Worm (Caenorhabditis elegans) whole organism, mixed stage, embryonic: ENCODE data around the gene T24A6.16.
A peak's percentile ranks its signal among the peaks of the same experiment; 100 is the strongest.

Experiments
- M03D4.4 ChIP-seq: sonication (generic microtip); optimal IDR thresholded peaks from 2 replicates; lab custom pipeline; 2017; ENCODE audit warnings: mild to moderate bottlenecking, missing genetic modification characterization, missing compliant biosample characterization
- blmp-1 ChIP-seq: fragments of 150-350 bp; optimal IDR thresholded peaks from 2 replicates; lab custom pipeline; 2014; ENCODE audit warnings: missing biosample characterization, missing genetic modification characterization
- ceh-39 ChIP-seq: fragments of 150-350 bp; optimal IDR thresholded peaks from 2 replicates; lab custom pipeline; 2014; ENCODE audit warnings: missing biosample characterization, missing genetic modification characterization
- ceh-83 ChIP-seq: fragments of 200-800 bp; sonication (Bioruptor generic); optimal IDR thresholded peaks from 2 replicates; lab custom pipeline; 2018; ENCODE audit warnings: mild to moderate bottlenecking, missing genetic modification characterization, missing compliant biosample characterization
- ces-1 ChIP-seq: fragments of 150-350 bp; optimal IDR thresholded peaks from 2 replicates; lab custom pipeline; 2014; ENCODE audit warnings: missing biosample characterization, missing genetic modification reagents, missing genetic modification characterization
- cnd-1 ChIP-seq: fragments of 200-800 bp; sonication (Bioruptor generic); optimal IDR thresholded peaks from 2 replicates; lab custom pipeline; 2018; ENCODE audit warnings: mild to moderate bottlenecking, missing genetic modification characterization, missing compliant biosample characterization
- drap-1 ChIP-seq: fragments of 200-800 bp; sonication (Bioruptor generic); optimal IDR thresholded peaks from 3 replicates; lab custom pipeline; 2018; ENCODE audit warnings: mild to moderate bottlenecking, missing genetic modification characterization, missing compliant biosample characterization
- elt-1 ChIP-seq: sonication (generic microtip); optimal IDR thresholded peaks from 2 replicates; lab custom pipeline; 2017; ENCODE audit warnings: missing genetic modification characterization, mild to moderate bottlenecking, missing compliant biosample characterization, antibody characterized with exemption, moderate library complexity, borderline replicate concordance; ENCODE audit not compliant: insufficient read depth
- elt-3 ChIP-seq: fragments of 150-350 bp; optimal IDR thresholded peaks from 2 replicates; lab custom pipeline; 2014; ENCODE audit warnings: missing biosample characterization, missing genetic modification characterization
- ham-2 ChIP-seq: fragments of 200-800 bp; sonication (Bioruptor generic); optimal IDR thresholded peaks from 2 replicates; lab custom pipeline; 2018; ENCODE audit warnings: mild to moderate bottlenecking, missing genetic modification characterization, missing compliant biosample characterization
- lin-13 ChIP-seq: fragments of 150-350 bp; optimal IDR thresholded peaks from 2 replicates; lab custom pipeline; 2014; ENCODE audit warnings: missing biosample characterization, missing genetic modification characterization
- lin-32 ChIP-seq: fragments of 200-800 bp; sonication (Bioruptor generic); optimal IDR thresholded peaks from 2 replicates; lab custom pipeline; 2018; ENCODE audit warnings: mild to moderate bottlenecking, missing genetic modification characterization, missing compliant biosample characterization
- lsy-2 ChIP-seq: fragments of 150-350 bp; optimal IDR thresholded peaks from 2 replicates; lab custom pipeline; 2014; ENCODE audit warnings: missing biosample characterization, missing genetic modification characterization
- mab-5 ChIP-seq: fragments of 150-350 bp; optimal IDR thresholded peaks from 2 replicates; lab custom pipeline; 2014; ENCODE audit warnings: missing biosample characterization, missing genetic modification characterization
- mls-2 ChIP-seq: sonication (generic microtip); optimal IDR thresholded peaks from 2 replicates; lab custom pipeline; 2016; ENCODE audit warnings: mild to moderate bottlenecking, missing genetic modification characterization, moderate library complexity, missing compliant biosample characterization
- nhr-12 ChIP-seq: fragments of 150-350 bp; optimal IDR thresholded peaks from 2 replicates; lab custom pipeline; 2014; ENCODE audit warnings: missing biosample characterization, missing genetic modification characterization
- nhr-2 ChIP-seq: fragments of 150-350 bp; optimal IDR thresholded peaks from 2 replicates; lab custom pipeline; 2014; ENCODE audit warnings: missing biosample characterization, missing genetic modification characterization
- nhr-237 ChIP-seq: fragments of 150-350 bp; optimal IDR thresholded peaks from 2 replicates; lab custom pipeline; 2014; ENCODE audit warnings: missing biosample characterization, missing genetic modification characterization
- nhr-76 ChIP-seq: sonication (generic microtip); optimal IDR thresholded peaks from 2 replicates; lab custom pipeline; 2017; ENCODE audit warnings: missing biosample characterization, missing genetic modification characterization
- pha-4 ChIP-seq: fragments of 150-350 bp; optimal IDR thresholded peaks from 2 replicates; lab custom pipeline; 2018; ENCODE audit warnings: missing biosample characterization, missing genetic modification reagents, missing genetic modification characterization
- sem-2 ChIP-seq: fragments of 200-800 bp; sonication (Bioruptor generic); optimal IDR thresholded peaks from 2 replicates; lab custom pipeline; 2018; ENCODE audit warnings: mild to moderate bottlenecking, missing genetic modification characterization, missing compliant biosample characterization
- snpc-4 ChIP-seq: fragments of 150-350 bp; optimal IDR thresholded peaks from 2 replicates; lab custom pipeline; 2014; ENCODE audit warnings: missing biosample characterization, missing genetic modification characterization
- sptf-1 ChIP-seq: sonication (generic microtip); optimal IDR thresholded peaks from 2 replicates; lab custom pipeline; 2017; ENCODE audit warnings: mild to moderate bottlenecking, missing genetic modification characterization, moderate library complexity, missing compliant biosample characterization
- tbx-8 ChIP-seq: fragments of 200-800 bp; sonication (Bioruptor generic); optimal IDR thresholded peaks from 2 replicates; lab custom pipeline; 2018; ENCODE audit warnings: mild to moderate bottlenecking, missing genetic modification characterization, moderate library complexity, missing compliant biosample characterization
- unc-120 ChIP-seq: sonication (generic microtip); optimal IDR thresholded peaks from 2 replicates; lab custom pipeline; 2017; ENCODE audit warnings: missing genetic modification characterization, missing compliant biosample characterization; ENCODE audit not compliant: poor library complexity, severe bottlenecking
- unc-39 ChIP-seq: fragments of 150-350 bp; optimal IDR thresholded peaks from 2 replicates; lab custom pipeline; 2014; ENCODE audit warnings: missing biosample characterization, missing genetic modification characterization
- unc-62 ChIP-seq: fragments of 150-350 bp; optimal IDR thresholded peaks from 2 replicates; lab custom pipeline; 2014; ENCODE audit warnings: missing biosample characterization, missing genetic modification reagents, missing genetic modification characterization
- zip-8 ChIP-seq: fragments of 150-350 bp; optimal IDR thresholded peaks from 2 replicates; lab custom pipeline; 2014; ENCODE audit warnings: missing biosample characterization, missing genetic modification characterization

The T24A6.16 gene

DNA sequence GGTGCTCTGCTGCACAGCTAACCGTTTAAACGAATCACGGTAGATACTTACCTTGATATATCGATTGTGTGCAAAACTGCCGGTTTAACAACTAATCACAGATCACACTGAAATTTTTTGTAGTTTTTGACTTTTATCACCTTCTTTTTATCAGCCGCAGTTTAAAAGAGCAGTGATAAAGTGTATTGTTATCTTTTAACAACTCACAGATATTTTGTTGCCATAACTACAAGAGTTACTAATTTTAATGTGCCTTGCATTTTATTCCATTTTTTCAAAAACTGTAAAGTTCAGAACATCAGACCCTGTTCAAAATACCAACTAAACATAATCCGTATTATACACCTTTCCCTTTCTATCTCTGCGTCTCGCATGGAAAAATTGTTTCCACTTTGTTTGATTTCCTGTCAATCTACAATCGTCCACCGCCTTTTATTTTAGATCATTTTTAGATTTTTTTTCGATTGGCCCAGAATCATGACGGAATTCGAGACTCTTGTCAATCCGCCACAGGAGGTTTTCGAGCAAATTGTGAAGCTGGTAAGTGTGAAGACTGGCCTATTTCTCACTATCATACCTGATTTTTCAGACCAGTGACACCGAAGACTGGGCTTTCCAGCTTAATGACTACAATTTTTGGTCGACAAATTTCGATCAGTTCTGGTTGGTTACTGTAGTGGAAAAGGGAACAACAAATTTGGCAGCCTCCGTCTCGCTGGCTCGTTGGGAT, 9.8 kb downstream of the T24A6.16 start, which contains the start of gene T24A6.20:
Gene T24A6.20, plus strand, starts transcription at position 395 of the 730 bp plus-strand sequence.
- TF ChIP-seq sem-2 (GFP tag; lab: Kevin White, UChicago), result no peak
- TF ChIP-seq pha-4 (tag; lab: Kevin White, UChicago), result no peak
- TF ChIP-seq ham-2, result no peak
- peak; percentile 5 for TF ChIP-seq ceh-39 (tag; lab: Kevin White, UChicago)
- no peak for TF ChIP-seq elt-1 (tag; lab: Kevin White, UChicago)
- TF ChIP-seq drap-1 (GFP tag; lab: Kevin White, UChicago), result no peak
- no peak for TF ChIP-seq unc-120 (tag; lab: Kevin White, UChicago)
- TF ChIP-seq lsy-2 (tag; lab: Kevin White, UChicago), result no peak

DNA sequence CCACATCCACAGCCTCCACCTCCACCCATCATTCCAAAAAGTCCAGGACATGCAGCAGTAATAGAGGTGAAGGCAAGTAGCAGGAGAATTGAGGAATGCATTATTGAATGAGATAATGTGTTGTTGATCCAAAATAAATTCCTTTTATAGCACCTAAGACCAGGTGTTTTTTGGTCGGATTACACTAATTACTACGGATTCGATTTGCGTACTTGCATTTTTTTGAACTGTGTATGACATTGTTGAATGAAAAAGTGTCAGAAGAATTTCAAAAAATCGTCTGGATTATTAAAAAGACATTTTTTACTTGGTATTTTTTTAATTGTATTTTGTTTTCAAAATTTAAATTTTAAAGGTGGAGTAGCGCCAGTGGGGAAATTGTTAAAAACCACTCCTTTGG, 11.0 kb downstream of the T24A6.16 start, which contains the start of gene grl-28:
Gene grl-28, minus strand, starts transcription at position 101 of the 400 bp plus-strand sequence.
- no peak for TF ChIP-seq lin-13 (tag; lab: Kevin White, UChicago)
- no peak for TF ChIP-seq sem-2 (GFP tag; lab: Kevin White, UChicago)
- no peak for TF ChIP-seq blmp-1 (tag; lab: Kevin White, UChicago)
- no peak for TF ChIP-seq pha-4 (tag; lab: Kevin White, UChicago)
- TF ChIP-seq drap-1 (GFP tag; lab: Kevin White, UChicago), result no peak
- TF ChIP-seq zip-8 (tag; lab: Kevin White, UChicago), result no peak
- TF ChIP-seq mab-5 (tag; lab: Kevin White, UChicago), result no peak

DNA sequence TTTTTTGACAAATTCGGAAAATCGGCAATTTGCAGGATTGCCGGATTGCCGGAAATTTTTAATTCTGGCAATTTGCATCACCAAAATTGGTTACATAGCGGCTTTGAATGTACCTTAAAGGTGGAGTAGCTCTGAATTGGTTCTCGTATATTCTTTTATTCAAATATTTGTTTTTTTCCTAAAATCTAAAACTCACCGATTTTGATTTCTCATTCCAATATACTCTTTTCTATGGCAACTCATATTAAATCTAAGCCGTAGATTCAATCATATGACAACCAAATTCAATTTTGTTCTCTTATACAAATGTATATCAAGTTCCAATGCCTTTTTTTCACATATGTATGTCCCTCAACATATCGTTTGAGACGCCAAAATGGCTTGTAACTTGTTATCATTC, 13.2 kb downstream of the T24A6.16 start, which contains the start of gene sri-21:
Gene sri-21, plus strand, starts transcription at position 301 of the 400 bp plus-strand sequence.
- TF ChIP-seq nhr-2 (tag; lab: Kevin White, UChicago), result no peak
- no peak for TF ChIP-seq sem-2 (GFP tag; lab: Kevin White, UChicago)
- no peak for TF ChIP-seq elt-1 (tag; lab: Kevin White, UChicago)
- TF ChIP-seq drap-1 (GFP tag; lab: Kevin White, UChicago), result no peak
- no peak for TF ChIP-seq mls-2 (tag; lab: Kevin White, UChicago)
- no peak for TF ChIP-seq lin-32 (GFP tag; lab: Kevin White, UChicago)
- no peak for TF ChIP-seq lin-13 (tag; lab: Kevin White, UChicago)
- TF ChIP-seq ceh-83 (GFP tag; lab: Kevin White, UChicago), result no peak
- TF ChIP-seq M03D4.4 (tag; lab: Kevin White, UChicago), result no peak
- no peak for TF ChIP-seq nhr-237 (tag; lab: Kevin White, UChicago)
- no peak for TF ChIP-seq nhr-12 (tag; lab: Kevin White, UChicago)
- no peak for TF ChIP-seq elt-3 (tag; lab: Kevin White, UChicago)
- no peak for TF ChIP-seq sptf-1 (tag; lab: Kevin White, UChicago)
- no peak for TF ChIP-seq ces-1 (GFP tag; lab: Kevin White, UChicago)
- no peak for TF ChIP-seq unc-120 (tag; lab: Kevin White, UChicago)

DNA sequence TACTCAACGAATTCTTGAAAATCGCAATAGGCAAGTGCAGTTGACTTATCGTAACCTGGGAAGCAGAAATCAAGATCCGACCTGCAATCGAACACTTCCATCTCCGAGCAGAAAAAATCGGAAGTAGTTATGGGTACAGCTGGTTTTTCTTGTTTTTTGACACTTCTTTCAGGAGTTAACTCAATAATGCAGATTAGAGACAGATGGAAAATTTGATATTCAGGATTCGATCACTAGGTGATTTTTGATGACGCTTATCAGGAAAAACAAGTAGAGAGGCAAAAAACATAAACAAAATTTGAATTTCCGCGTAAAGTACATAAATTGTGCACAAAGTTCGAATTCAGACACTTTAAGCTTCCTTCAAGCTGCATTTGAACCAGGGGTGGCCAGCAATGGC, 13.9 kb downstream of the T24A6.16 start, which contains the start of gene srw-130:
Gene srw-130, minus strand, starts transcription at position 101 of the 400 bp plus-strand sequence.
- TF ChIP-seq snpc-4 (tag; lab: Kevin White, UChicago) (no peak), drap-1 (GFP tag; lab: Kevin White, UChicago) (no peak), lin-32 (GFP tag; lab: Kevin White, UChicago) (no peak)

DNA sequence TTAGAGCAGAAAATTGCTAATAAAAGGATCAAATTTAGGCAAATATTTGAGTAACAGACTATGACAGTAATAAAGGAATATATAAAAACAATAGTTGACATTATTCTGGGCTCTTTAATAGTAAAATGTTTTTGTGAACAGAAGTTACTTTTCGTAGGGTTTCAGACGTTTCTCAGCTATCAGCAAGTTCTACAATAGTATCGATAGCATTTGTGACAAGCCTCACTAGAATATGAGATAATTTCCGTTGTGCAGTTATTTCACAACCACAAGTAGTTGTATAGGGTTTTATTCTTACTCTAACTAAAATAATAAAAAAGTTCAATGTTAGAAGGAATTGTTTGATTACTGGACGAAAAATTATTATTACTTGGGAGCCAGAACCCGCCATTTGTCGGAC, 16.2 kb downstream of the T24A6.16 start, which contains the start of gene srbc-68:
Gene srbc-68, minus strand, starts transcription at position 101 of the 400 bp plus-strand sequence.
- no peak for TF ChIP-seq unc-120 (tag; lab: Kevin White, UChicago)
- no peak for TF ChIP-seq unc-62 (GFP tag; lab: Kevin White, UChicago)
- TF ChIP-seq lsy-2 (tag; lab: Kevin White, UChicago), result no peak
- TF ChIP-seq tbx-8 (GFP tag; lab: Kevin White, UChicago), result no peak
- TF ChIP-seq pha-4 (tag; lab: Kevin White, UChicago), result no peak
- no peak for TF ChIP-seq elt-1 (tag; lab: Kevin White, UChicago)
- TF ChIP-seq mls-2 (tag; lab: Kevin White, UChicago), result no peak
- no peak for TF ChIP-seq ces-1 (GFP tag; lab: Kevin White, UChicago)
- TF ChIP-seq drap-1 (GFP tag; lab: Kevin White, UChicago), result no peak
- no peak for TF ChIP-seq elt-3 (tag; lab: Kevin White, UChicago)
- TF ChIP-seq nhr-76 (tag; lab: Kevin White, UChicago), result no peak
- no peak for TF ChIP-seq blmp-1 (tag; lab: Kevin White, UChicago)
- no peak for TF ChIP-seq lin-13 (tag; lab: Kevin White, UChicago)
- TF ChIP-seq nhr-237 (tag; lab: Kevin White, UChicago), result no peak
- no peak for TF ChIP-seq unc-39 (tag; lab: Kevin White, UChicago)
- no peak for TF ChIP-seq cnd-1 (tag; lab: Kevin White, UChicago)
